Worm (Caenorhabditis elegans): ENCODE results near the gene clec-19.

clec-19 gene

ce11 chrII:1738844-1739243 is 5.4 kb upstream of the clec-19 start, which contains the start of the genes irld-9 and irld-33:
irld-9 (minus strand) TSS chrII:1738944.
irld-33 (plus strand) TSS chrII:1739052.
- no peak for TF ChIP-seq ham-2 (GFP tag; optimal IDR thresholded peaks at IDR 0.05)
- no peak for TF ChIP-seq flh-1 (GFP tag; optimal IDR thresholded peaks at IDR 0.05)
- no peak for TF ChIP-seq mls-2 (tag; optimal IDR thresholded peaks at IDR 0.05)
- no peak for TF ChIP-seq pha-4 (tag; optimal IDR thresholded peaks at IDR 0.05)
- no peak for TF ChIP-seq M03D4.4 (tag; optimal IDR thresholded peaks at IDR 0.05)
- no peak for TF ChIP-seq nhr-2 (tag; optimal IDR thresholded peaks at IDR 0.05)
- TF ChIP-seq drap-1 (GFP tag; optimal IDR thresholded peaks at IDR 0.05), result no peak
- no peak for TF ChIP-seq unc-120 (tag; optimal IDR thresholded peaks at IDR 0.05; ENCODE audit: poor library complexity, severe bottlenecking)
- TF ChIP-seq blmp-1 (tag; optimal IDR thresholded peaks at IDR 0.05), result no peak
- TF ChIP-seq ces-1 (GFP tag; optimal IDR thresholded peaks at IDR 0.05), result no peak
- TF ChIP-seq unc-39 (tag; optimal IDR thresholded peaks at IDR 0.05), result no peak
- TF ChIP-seq sem-2 (GFP tag; optimal IDR thresholded peaks at IDR 0.05), result no peak
- TF ChIP-seq lin-13 (tag; optimal IDR thresholded peaks at IDR 0.05), result no peak
- no peak for TF ChIP-seq mep-1 (tag; optimal IDR thresholded peaks at IDR 0.05)
- no peak for TF ChIP-seq ceh-39 (tag; optimal IDR thresholded peaks at IDR 0.05)
- no peak for TF ChIP-seq nhr-237 (tag; optimal IDR thresholded peaks at IDR 0.05)
- no peak for TF ChIP-seq tbx-8 (GFP tag; optimal IDR thresholded peaks at IDR 0.05)
- TF ChIP-seq lin-32 (GFP tag; optimal IDR thresholded peaks at IDR 0.05), result no peak

DNA sequence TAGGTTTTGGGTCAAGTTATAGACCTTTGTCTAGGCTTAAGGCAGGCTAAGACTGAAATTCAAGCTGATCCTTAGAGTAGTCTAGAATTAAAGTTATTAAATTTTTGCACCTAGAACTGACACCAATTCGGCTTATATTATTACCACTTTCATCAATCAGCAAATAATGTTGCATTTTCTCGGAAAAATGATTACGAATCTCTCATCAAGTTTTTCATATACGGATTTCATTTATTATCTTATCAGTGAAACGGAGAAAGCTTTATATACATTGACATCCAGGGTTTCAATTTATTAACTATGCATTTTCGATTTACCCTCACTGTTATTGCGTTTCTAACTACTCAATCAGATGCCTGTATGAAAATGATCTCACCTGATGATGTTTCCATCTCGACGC is 3.0 kb upstream of the clec-19 start, which contains the start of gene K07G6.1:
TSS of gene K07G6.1 (plus strand) at position 301 of the 400 bp plus-strand sequence.
- TF ChIP-seq unc-62 (GFP tag; optimal IDR thresholded peaks at IDR 0.05) (no peak), cnd-1 (tag; optimal IDR thresholded peaks at IDR 0.05) (no peak), sptf-1 (tag; optimal IDR thresholded peaks at IDR 0.05) (no peak), lin-32 (GFP tag; optimal IDR thresholded peaks at IDR 0.05) (no peak), bed-3 (GFP tag; optimal IDR thresholded peaks at IDR 0.05) (no peak), M03D4.4 (tag; optimal IDR thresholded peaks at IDR 0.05) (no peak), unc-120 (tag; optimal IDR thresholded peaks at IDR 0.05; ENCODE audit: poor library complexity, severe bottlenecking) (no peak), elt-3 (tag; optimal IDR thresholded peaks at IDR 0.05) (no peak), ceh-43 (GFP tag; optimal IDR thresholded peaks at IDR 0.05) (no peak), zip-8 (tag; optimal IDR thresholded peaks at IDR 0.05) (no peak), ces-1 (GFP tag; optimal IDR thresholded peaks at IDR 0.05) (no peak), mls-2 (tag; optimal IDR thresholded peaks at IDR 0.05) (no peak), nhr-28 (tag; optimal IDR thresholded peaks at IDR 0.05) (no peak), ztf-11 (tag; optimal IDR thresholded peaks at IDR 0.05) (no peak), elt-1 (tag; optimal IDR thresholded peaks at IDR 0.05; ENCODE audit: borderline replicate concordance, insufficient read depth) (no peak), nhr-76 (tag; optimal IDR thresholded peaks at IDR 0.05) (no peak), mab-5 (tag; optimal IDR thresholded peaks at IDR 0.05) (no peak)

- TF ChIP-seq mls-2 (tag; optimal IDR thresholded peaks at IDR 0.05) (no peak), drap-1 (GFP tag; optimal IDR thresholded peaks at IDR 0.05) (no peak), snpc-4 (tag; optimal IDR thresholded peaks at IDR 0.05) (no peak), lsy-2 (tag; optimal IDR thresholded peaks at IDR 0.05) (no peak), nhr-76 (tag; optimal IDR thresholded peaks at IDR 0.05) (no peak), ztf-11 (tag; optimal IDR thresholded peaks at IDR 0.05) (no peak)
Measured at ce11 chrII:1742535-1742934, 1.7 kb upstream of the clec-19 start, which contains the start of gene F36H5.12. F36H5.12 (plus strand) TSS chrII:1742835.

DNA sequence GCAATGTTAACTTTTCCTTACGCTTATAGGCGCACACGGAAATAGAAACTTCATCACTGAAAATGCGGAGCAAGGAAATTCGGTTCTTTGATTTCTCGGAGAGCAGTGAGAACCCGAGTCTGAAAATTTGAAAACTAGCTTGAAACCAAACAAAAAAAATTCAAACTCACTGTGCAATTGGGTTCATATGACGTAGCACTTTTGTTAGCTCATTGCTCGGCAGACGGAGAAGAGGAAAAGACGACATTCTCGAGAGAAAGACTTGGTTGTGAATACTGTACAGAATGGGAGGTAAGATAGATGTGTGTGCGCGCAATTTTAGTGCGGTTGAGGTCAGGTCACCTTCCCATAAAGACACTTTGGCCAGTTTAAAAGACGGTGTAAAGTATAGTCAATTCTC is 6.1 kb downstream of the clec-19 start, which contains the start of the genes F36H5.13 and F36H5.8:
TSS of gene F36H5.13 (minus strand) at position 101 of the 400 bp plus-strand sequence.
TSS of gene F36H5.8 (minus strand) at position 274 of the 400 bp plus-strand sequence.
- TF ChIP-seq M03D4.4 (tag; optimal IDR thresholded peaks at IDR 0.05) (no peak), nhr-28 (tag; optimal IDR thresholded peaks at IDR 0.05) (no peak), sem-2 (GFP tag; optimal IDR thresholded peaks at IDR 0.05) (no peak), ztf-11 (tag; optimal IDR thresholded peaks at IDR 0.05) (no peak), drap-1 (GFP tag; optimal IDR thresholded peaks at IDR 0.05) (no peak), ces-1 (GFP tag; optimal IDR thresholded peaks at IDR 0.05) (no peak), ceh-43 (GFP tag; optimal IDR thresholded peaks at IDR 0.05) (no peak), pha-4 (tag; optimal IDR thresholded peaks at IDR 0.05) (no peak), nhr-237 (tag; optimal IDR thresholded peaks at IDR 0.05) (no peak), ham-2 (GFP tag; optimal IDR thresholded peaks at IDR 0.05) (no peak), elt-1 (tag; optimal IDR thresholded peaks at IDR 0.05; ENCODE audit: borderline replicate concordance, insufficient read depth) (no peak), snpc-4 (tag; optimal IDR thresholded peaks at IDR 0.05) (no peak), ceh-39 (tag; optimal IDR thresholded peaks at IDR 0.05) (no peak), elt-3 (tag; optimal IDR thresholded peaks at IDR 0.05) (no peak), bed-3 (GFP tag; optimal IDR thresholded peaks at IDR 0.05) (no peak)

Measured in whole organism, mixed stage, embryonic.